Worm (Caenorhabditis elegans) whole organism, L4 larva: ENCODE data around the gene far-6.

Experiments used
- F10B5.3 ChIP-seq: sonication (generic microtip); optimal IDR thresholded peaks from 2 replicates; lab custom pipeline; 2016; ENCODE audit warnings: mild to moderate bottlenecking, missing genetic modification characterization, missing compliant biosample characterization
- F49E8.2 ChIP-seq: sonication (generic microtip); optimal IDR thresholded peaks from 2 replicates; lab custom pipeline; 2016; ENCODE audit warnings: missing compliant biosample characterization, mild to moderate bottlenecking, missing genetic modification characterization, borderline replicate concordance
- Y105C5A.15 ChIP-seq: fragments of 200-800 bp; sonication (Bioruptor generic); IDR thresholded peaks from 2 replicates; pipeline ENCODE4 v1.3.6; 2022; ENCODE audit warnings: missing genetic modification characterization, missing compliant biosample characterization
- Y48G9A.11 ChIP-seq: fragments of 200-800 bp; sonication (Bioruptor generic); IDR thresholded peaks from 2 replicates; pipeline ENCODE4 v1.3.6; 2022; ENCODE audit warnings: missing genetic modification reagents, missing genetic modification characterization, missing compliant biosample characterization
- Y5F2A.4 ChIP-seq: fragments of 200-800 bp; sonication (Bioruptor generic); optimal IDR thresholded peaks from 2 replicates; lab custom pipeline; 2018; ENCODE audit warnings: mild to moderate bottlenecking, missing genetic modification characterization, missing compliant biosample characterization
- Y75B8A.6 ChIP-seq: fragments of 200-800 bp; sonication (Bioruptor generic); IDR thresholded peaks from 2 replicates; pipeline ENCODE4 v1.3.6; 2022; ENCODE audit warnings: missing genetic modification reagents, missing genetic modification characterization, missing compliant biosample characterization
- arid-1 ChIP-seq: fragments of 200-800 bp; sonication (Bioruptor generic); conservative IDR thresholded peaks from 2 replicates; pipeline ENCODE4 v1.3.6; 2022; ENCODE audit warnings: missing genetic modification reagents, missing genetic modification characterization, missing compliant biosample characterization
- ceh-20 ChIP-seq: fragments of 200-800 bp; sonication (Bioruptor generic); IDR thresholded peaks from 2 replicates; pipeline ENCODE4 v1.3.6; 2022; ENCODE audit warnings: missing genetic modification reagents, missing genetic modification characterization, missing compliant biosample characterization
- ceh-28 ChIP-seq: fragments of 150-350 bp; optimal IDR thresholded peaks from 2 replicates; lab custom pipeline; 2014; ENCODE audit warnings: missing biosample characterization, missing genetic modification reagents, missing genetic modification characterization
- ceh-32 ChIP-seq: sonication (generic microtip); optimal IDR thresholded peaks from 2 replicates; lab custom pipeline; 2016; ENCODE audit warnings: mild to moderate bottlenecking, missing genetic modification characterization, missing compliant biosample characterization; ENCODE audit not compliant: poor library complexity
- ceh-62 ChIP-seq: sonication (generic microtip); optimal IDR thresholded peaks from 2 replicates; lab custom pipeline; 2017; ENCODE audit warnings: missing biosample characterization, missing genetic modification characterization
- daf-16 ChIP-seq, 3 experiments: sonication (generic microtip); optimal IDR thresholded peaks; 2 replicates each; lab custom pipeline; 2016 to 2017; ENCODE audit warnings: missing genetic modification characterization in 3 of 3, missing genetic modification reagents in 3 of 3, mild to moderate bottlenecking in 2 of 3, missing compliant biosample characterization in 2 of 3, missing biosample characterization in 1 of 3, moderate library complexity in 1 of 3
- daf-19 ChIP-seq: fragments of 200-800 bp; sonication (Bioruptor generic); conservative IDR thresholded peaks from 2 replicates; pipeline ENCODE4 v1.3.6; 2022; ENCODE audit warnings: missing genetic modification characterization, missing compliant biosample characterization
- dmd-9 ChIP-seq: fragments of 200-800 bp; sonication (Bioruptor generic); IDR thresholded peaks from 2 replicates; pipeline ENCODE4 v1.3.6; 2022; ENCODE audit warnings: missing genetic modification reagents, missing genetic modification characterization, missing compliant biosample characterization
- dpl-1 ChIP-seq: fragments of 150-350 bp; optimal IDR thresholded peaks from 2 replicates; lab custom pipeline; 2014; ENCODE audit warnings: missing biosample characterization, missing genetic modification reagents, missing genetic modification characterization
- hlh-30 ChIP-seq: sonication (generic microtip); optimal IDR thresholded peaks from 2 replicates; lab custom pipeline; 2017; ENCODE audit warnings: antibody characterized with exemption, mild to moderate bottlenecking, missing genetic modification characterization, missing compliant biosample characterization; ENCODE audit not compliant: insufficient read depth
- jun-1 ChIP-seq: fragments of 150-350 bp; optimal IDR thresholded peaks from 2 replicates; lab custom pipeline; 2014; ENCODE audit warnings: missing biosample characterization, missing genetic modification reagents, missing genetic modification characterization
- lin-29 ChIP-seq: fragments of 200-800 bp; sonication (Bioruptor generic); IDR thresholded peaks from 2 replicates; pipeline ENCODE4 v1.3.6; 2022; ENCODE audit warnings: missing genetic modification reagents, missing genetic modification characterization, missing compliant biosample characterization
- lin-38 ChIP-seq: fragments of 200-800 bp; sonication (Bioruptor generic); IDR thresholded peaks from 2 replicates; pipeline ENCODE4 v1.3.6; 2022; ENCODE audit warnings: missing genetic modification reagents, missing genetic modification characterization, missing compliant biosample characterization
- lin-39 ChIP-seq: fragments of 150-350 bp; optimal IDR thresholded peaks from 2 replicates; lab custom pipeline; 2014; ENCODE audit warnings: missing biosample characterization, missing genetic modification reagents, missing genetic modification characterization
- lir-3 ChIP-seq: sonication (generic microtip); optimal IDR thresholded peaks from 2 replicates; lab custom pipeline; 2016; ENCODE audit warnings: mild to moderate bottlenecking, missing genetic modification characterization, missing compliant biosample characterization
- madf-5 ChIP-seq, 2 experiments: fragments of 200-800 bp; sonication (Bioruptor generic); IDR thresholded peaks; 2 replicates each; pipeline ENCODE4 v1.3.6; 2022; ENCODE audit warnings: missing compliant biosample characterization in 2 of 2, missing genetic modification characterization in 2 of 2
- madf-9 ChIP-seq: fragments of 200-800 bp; sonication (Bioruptor generic); conservative IDR thresholded peaks from 2 replicates; pipeline ENCODE4 v1.3.6; 2022; ENCODE audit warnings: missing genetic modification reagents, missing genetic modification characterization, missing compliant biosample characterization
- mdl-1 ChIP-seq, 2 experiments: fragments of 150-350 bp in 1 of 2; sonication (generic microtip) in 1 of 2; optimal IDR thresholded peaks; 2 replicates each; lab custom pipeline; 2014 to 2017; ENCODE audit warnings: missing biosample characterization in 2 of 2, missing genetic modification characterization in 2 of 2
- nhr-102 ChIP-seq: sonication (generic microtip); optimal IDR thresholded peaks from 2 replicates; lab custom pipeline; 2016; ENCODE audit warnings: mild to moderate bottlenecking, missing genetic modification characterization, moderate library complexity, missing compliant biosample characterization
- nhr-11 ChIP-seq: fragments of 150-350 bp; optimal IDR thresholded peaks from 2 replicates; lab custom pipeline; 2014; ENCODE audit warnings: missing biosample characterization, missing genetic modification characterization
- nhr-237 ChIP-seq: sonication (generic microtip); optimal IDR thresholded peaks from 2 replicates; lab custom pipeline; 2017; ENCODE audit warnings: missing biosample characterization, missing genetic modification characterization
- nhr-25 ChIP-seq: sonication (generic microtip); optimal IDR thresholded peaks from 2 replicates; lab custom pipeline; 2017; ENCODE audit warnings: missing genetic modification characterization, mild to moderate bottlenecking, missing compliant biosample characterization, antibody characterized with exemption, moderate library complexity, borderline replicate concordance; ENCODE audit not compliant: insufficient read depth
- nhr-42 ChIP-seq: fragments of 200-800 bp; sonication (Bioruptor generic); IDR thresholded peaks from 2 replicates; pipeline ENCODE4 v1.3.6; 2022; ENCODE audit warnings: missing genetic modification characterization, missing compliant biosample characterization
- nhr-48 ChIP-seq: sonication (generic microtip); optimal IDR thresholded peaks from 2 replicates; lab custom pipeline; 2016; ENCODE audit warnings: mild to moderate bottlenecking, missing genetic modification characterization, missing compliant biosample characterization
- nhr-77 ChIP-seq: fragments of 150-350 bp; optimal IDR thresholded peaks from 2 replicates; lab custom pipeline; 2014; ENCODE audit warnings: missing biosample characterization, missing genetic modification characterization
- php-3 ChIP-seq: fragments of 200-800 bp; sonication (Bioruptor generic); IDR thresholded peaks from 2 replicates; pipeline ENCODE4 v1.3.6; 2022; ENCODE audit warnings: missing genetic modification reagents, missing genetic modification characterization, missing compliant biosample characterization
- saeg-2 ChIP-seq: fragments of 200-800 bp; sonication (Bioruptor generic); IDR thresholded peaks from 2 replicates; pipeline ENCODE4 v1.3.6; 2022; ENCODE audit warnings: missing genetic modification reagents, missing genetic modification characterization, missing compliant biosample characterization
- skn-1 ChIP-seq: fragments of 150-350 bp; optimal IDR thresholded peaks from 2 replicates; lab custom pipeline; 2014; ENCODE audit warnings: missing biosample characterization, missing genetic modification characterization
- snpc-1.2 ChIP-seq: fragments of 200-800 bp; sonication (Bioruptor generic); IDR thresholded peaks from 2 replicates; pipeline ENCODE4 v1.3.6; 2022; ENCODE audit warnings: missing genetic modification reagents, missing genetic modification characterization, missing compliant biosample characterization
- snpc-4 ChIP-seq: fragments of 150-350 bp; optimal IDR thresholded peaks from 2 replicates; lab custom pipeline; 2014; ENCODE audit warnings: missing biosample characterization, missing genetic modification characterization
- zip-11 ChIP-seq: fragments of 200-800 bp; sonication (Bioruptor generic); IDR thresholded peaks from 2 replicates; pipeline ENCODE4 v1.3.6; 2022; ENCODE audit warnings: missing genetic modification characterization, missing compliant biosample characterization

far-6 gene

DNA sequence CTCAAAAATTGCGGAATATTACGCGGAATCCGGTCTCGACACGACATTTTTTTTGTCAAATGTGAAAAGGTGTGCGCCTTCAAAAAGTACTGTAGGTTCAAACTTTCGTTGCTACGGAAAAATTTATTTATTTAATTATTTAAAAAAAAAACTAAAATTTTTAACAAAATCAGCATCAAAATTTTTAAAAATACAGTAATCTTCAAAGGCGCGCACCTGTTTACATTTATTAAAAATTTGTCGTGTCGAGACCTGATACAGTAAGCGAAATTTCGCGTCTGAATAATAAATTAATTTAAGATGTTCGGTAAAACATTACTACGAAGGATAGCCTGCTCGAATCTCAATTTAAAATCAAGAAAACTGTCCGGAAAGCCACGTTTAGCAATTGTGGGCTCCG, 43.5 kb downstream of the far-6 start, which contains the start of gene Y62E10A.6:
TSS of gene Y62E10A.6 (plus strand) at position 301 of the 400 bp plus-strand sequence.
- TF ChIP-seq nhr-48, result no peak
- TF ChIP-seq snpc-4 (tag; lab: Kevin White, UChicago), result no peak
- no peak for TF ChIP-seq nhr-237 (tag; lab: Kevin White, UChicago)
- TF ChIP-seq ceh-32 (tag; lab: Kevin White, UChicago), result no peak
- 0 out of 2 replicates have a peak, but pooled peaks have one; percentile 20 for TF ChIP-seq Y48G9A.11 (GFP tag; lab: Robert Waterston, UW)
- no peak for TF ChIP-seq daf-19 (GFP tag; lab: Robert Waterston, UW)
- TF ChIP-seq nhr-77 (tag; lab: Kevin White, UChicago), result no peak
- no peak for TF ChIP-seq madf-5 (GFP tag; IDR thresholded peaks at IDR 0.05; lab: Robert Waterston, UW)
- no peak for TF ChIP-seq Y75B8A.6
- TF ChIP-seq lin-38, result 0 out of 2 replicates have a peak, but pooled peaks have one; percentile 13

DNA sequence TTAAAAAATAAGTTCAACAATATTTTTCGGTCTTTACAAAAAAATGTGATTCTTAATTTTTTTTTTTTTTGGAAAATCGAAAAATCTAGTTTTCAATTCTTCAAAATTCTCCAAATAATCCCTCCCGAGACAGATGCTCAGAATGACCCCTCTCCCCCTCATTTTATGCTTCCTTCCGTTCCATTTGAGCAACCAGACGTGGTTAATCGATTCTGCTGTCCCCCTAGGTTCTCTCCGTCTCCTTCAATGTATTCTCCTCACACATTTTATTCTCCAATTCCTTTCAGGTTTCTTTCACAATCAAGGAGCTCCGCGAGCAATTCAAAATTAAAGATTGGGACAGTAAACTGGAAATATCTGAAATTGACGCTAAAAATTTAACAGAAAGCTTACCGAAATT, 46.8 kb downstream of the far-6 start:
- TF ChIP-seq hlh-30 (tag; lab: Kevin White, UChicago) (no peak), F10B5.3 (tag; lab: Kevin White, UChicago) (no peak), nhr-11 (no peak), jun-1 (no peak), dpl-1 (GFP tag; lab: Kevin White, UChicago) (no peak), mdl-1 (tag; optimal IDR thresholded peaks at IDR 0.05; lab: Kevin White, UChicago) (no peak), madf-9 (GFP tag; lab: Robert Waterston, UW) (no peak), dmd-9 (no peak), nhr-42 (no peak), nhr-102 (tag; lab: Kevin White, UChicago) (no peak), daf-16 (GFP tag; optimal IDR thresholded peaks at IDR 0.05; lab: Kevin White, UChicago) (no peak), daf-16 (tag; optimal IDR thresholded peaks at IDR 0.05; lab: Kevin White, UChicago) (no peak), saeg-2 (GFP tag; lab: Robert Waterston, UW) (no peak), madf-5 (GFP tag; IDR thresholded peaks at IDR 0.05; lab: Robert Waterston, UW) (no peak), lin-29 (GFP tag; lab: Robert Waterston, UW) (no peak), ceh-28 (tag; lab: Kevin White, UChicago) (no peak)

DNA sequence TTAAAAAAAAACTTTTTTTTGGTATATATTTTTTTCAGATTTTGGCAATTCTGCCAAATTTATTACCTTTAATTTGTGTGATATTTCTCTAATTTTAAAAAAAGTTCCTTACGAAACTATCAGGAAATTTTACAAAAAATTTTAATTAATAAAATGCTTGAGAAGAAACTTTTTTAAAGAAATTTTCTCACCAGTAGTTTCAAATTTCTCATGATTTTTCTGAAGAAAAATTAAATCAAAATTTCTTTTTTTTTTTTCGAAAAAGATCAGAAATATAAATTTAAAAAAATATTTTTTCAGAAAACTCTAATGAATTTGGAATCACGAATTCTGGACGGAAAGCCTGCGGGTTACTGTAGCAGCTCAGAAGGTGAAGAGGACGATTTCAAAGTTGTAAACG, 49.6 kb downstream of the far-6 start, which contains the start of gene mau-8:
TSS of gene mau-8 (plus strand) at position 301 of the 400 bp plus-strand sequence.
- no peak for TF ChIP-seq saeg-2 (GFP tag; lab: Robert Waterston, UW)
- TF ChIP-seq F49E8.2 (tag; lab: Kevin White, UChicago), result no peak
- TF ChIP-seq Y105C5A.15 (GFP tag; lab: Robert Waterston, UW), result no peak
- no peak for TF ChIP-seq ceh-62 (tag; lab: Kevin White, UChicago)
- no peak for TF ChIP-seq lin-39 (tag; lab: Kevin White, UChicago)
- TF ChIP-seq lir-3 (tag; lab: Kevin White, UChicago), result no peak
- TF ChIP-seq php-3, result no peak
- no peak for TF ChIP-seq nhr-25 (tag; lab: Kevin White, UChicago)
- TF ChIP-seq lin-38, result no peak
- no peak for TF ChIP-seq nhr-237 (tag; lab: Kevin White, UChicago)
- TF ChIP-seq ceh-32 (tag; lab: Kevin White, UChicago), result no peak
- no peak for TF ChIP-seq arid-1 (GFP tag; lab: Robert Waterston, UW)
- no peak for TF ChIP-seq ceh-20 (GFP tag; lab: Robert Waterston, UW)
- TF ChIP-seq madf-5 (GFP tag; IDR thresholded peaks at IDR 0.05; lab: Robert Waterston, UW), result no peak
- TF ChIP-seq snpc-1.2 (GFP tag; lab: Robert Waterston, UW), result no peak
- no peak for TF ChIP-seq zip-11 (GFP tag; lab: Robert Waterston, UW)
- TF ChIP-seq Y48G9A.11 (GFP tag; lab: Robert Waterston, UW), result no peak
- TF ChIP-seq Y5F2A.4 (GFP tag; lab: Kevin White, UChicago), result no peak
- TF ChIP-seq skn-1 (tag; lab: Kevin White, UChicago), result no peak
